Worm (Caenorhabditis elegans) whole organism, young adult: ENCODE results near the gene sre-32.

Experiments
- ama-1 ChIP-seq, 3 experiments: fragments of 150-350 bp in 1 of 3; sonication (generic microtip) in 2 of 3; optimal IDR thresholded peaks; 2 replicates each; lab custom pipeline; 2014 to 2018; ENCODE audit warnings: missing biosample characterization in 2 of 3, missing genetic modification characterization in 2 of 3, missing genetic modification reagents in 2 of 3
- bed-1 ChIP-seq: fragments of 200-800 bp; sonication (Bioruptor generic); IDR thresholded peaks from 2 replicates; pipeline ENCODE4 v1.3.6; 2022; ENCODE audit warnings: missing genetic modification reagents, missing genetic modification characterization, missing compliant biosample characterization
- fkh-3 ChIP-seq: sonication (generic microtip); optimal IDR thresholded peaks from 2 replicates; lab custom pipeline; 2016; ENCODE audit warnings: mild to moderate bottlenecking, missing genetic modification characterization, missing compliant biosample characterization
- lag-1 ChIP-seq: fragments of 200-800 bp; sonication (Bioruptor generic); IDR thresholded peaks from 2 replicates; pipeline ENCODE4 v1.3.6; 2022; ENCODE audit warnings: missing genetic modification reagents, missing genetic modification characterization, missing compliant biosample characterization
- unc-62 ChIP-seq: fragments of 150-350 bp; optimal IDR thresholded peaks from 2 replicates; lab custom pipeline; 2014; ENCODE audit warnings: missing biosample characterization, missing genetic modification reagents, missing genetic modification characterization

- TF ChIP-seq fkh-3 (no peak), bed-1 (GFP tag; lab: Robert Waterston, UW) (no peak), ama-1 (optimal IDR thresholded peaks at IDR 0.05; lab: Kevin White, UChicago) (no peak), ama-1 (GFP tag; optimal IDR thresholded peaks at IDR 0.05; lab: Kevin White, UChicago) (no peak), lag-1 (GFP tag; lab: Robert Waterston, UW) (no peak), unc-62 (GFP tag; lab: Kevin White, UChicago) (no peak)
Observed at ce11 chrII:12417514-12417913, 39.0 kb downstream of the sre-32 start, which contains the start of gene sre-27.
